Worm (Caenorhabditis elegans) whole organism, young adult: ENCODE measurements around the gene ifb-1.
A peak's percentile ranks its signal among the peaks of the same experiment; 100 is the strongest.

Experiments
- B0035.1 ChIP-seq: sonication (generic microtip); optimal IDR thresholded peaks from 2 replicates; lab custom pipeline; 2016; ENCODE audit warnings: missing genetic modification characterization, mild to moderate bottlenecking, missing compliant biosample characterization, missing genotype, missing genetic modification reagents
- B0261.1 ChIP-seq: sonication (generic microtip); optimal IDR thresholded peaks from 2 replicates; lab custom pipeline; 2016; ENCODE audit warnings: mild to moderate bottlenecking, missing genetic modification characterization, moderate library complexity, missing compliant biosample characterization
- C17E4.6 ChIP-seq: fragments of 200-800 bp; sonication (Bioruptor generic); IDR thresholded peaks from 2 replicates; pipeline ENCODE4 v1.3.6; 2022; ENCODE audit warnings: missing genetic modification reagents, missing genetic modification characterization, missing compliant biosample characterization
- F10E7.11 ChIP-seq: sonication (generic microtip); optimal IDR thresholded peaks from 2 replicates; lab custom pipeline; 2017; ENCODE audit warnings: mild to moderate bottlenecking, missing genetic modification characterization, moderate library complexity, missing compliant biosample characterization
- F37B4.10 ChIP-seq: fragments of 200-800 bp; sonication (Bioruptor generic); IDR thresholded peaks from 2 replicates; pipeline ENCODE4 v1.3.6; 2022; ENCODE audit warnings: missing genetic modification characterization, missing compliant biosample characterization
- F52B5.7 ChIP-seq: sonication (generic microtip); optimal IDR thresholded peaks from 2 replicates; lab custom pipeline; 2016; ENCODE audit warnings: mild to moderate bottlenecking, missing genetic modification characterization, missing compliant biosample characterization
- F57A8.1 ChIP-seq: fragments of 200-800 bp; sonication (Bioruptor generic); optimal IDR thresholded peaks from 2 replicates; lab custom pipeline; 2018; ENCODE audit warnings: mild to moderate bottlenecking, missing genetic modification characterization, moderate library complexity, missing compliant biosample characterization
- F57C9.4 ChIP-seq: sonication (generic microtip); optimal IDR thresholded peaks from 2 replicates; lab custom pipeline; 2017; ENCODE audit warnings: mild to moderate bottlenecking, missing genetic modification characterization, missing compliant biosample characterization
- K12H6.12 ChIP-seq: fragments of 200-800 bp; sonication (Bioruptor generic); optimal IDR thresholded peaks from 2 replicates; lab custom pipeline; 2018; ENCODE audit warnings: mild to moderate bottlenecking, missing genetic modification characterization, missing compliant biosample characterization
- T07F8.4 ChIP-seq: sonication (generic microtip); optimal IDR thresholded peaks from 2 replicates; lab custom pipeline; 2016; ENCODE audit warnings: mild to moderate bottlenecking, missing genetic modification characterization, moderate library complexity, missing compliant biosample characterization
- Y56A3A.18 ChIP-seq: fragments of 200-800 bp; sonication (Bioruptor generic); IDR thresholded peaks from 2 replicates; pipeline ENCODE4 v1.3.6; 2022; ENCODE audit warnings: missing genetic modification reagents, missing genetic modification characterization, missing compliant biosample characterization
- Y79H2A.3 ChIP-seq: fragments of 200-800 bp; sonication (Bioruptor generic); conservative IDR thresholded peaks from 2 replicates; pipeline ENCODE4 v1.3.6; 2022; ENCODE audit warnings: missing genetic modification reagents, missing genetic modification characterization, missing compliant biosample characterization
- akir-1 ChIP-seq: fragments of 200-800 bp; sonication (Bioruptor generic); optimal IDR thresholded peaks from 2 replicates; lab custom pipeline; 2018; ENCODE audit warnings: mild to moderate bottlenecking, missing genetic modification characterization, moderate library complexity, missing compliant biosample characterization
- aptf-3 ChIP-seq: fragments of 200-800 bp; sonication (Bioruptor generic); IDR thresholded peaks from 2 replicates; pipeline ENCODE4 v1.3.6; 2022; ENCODE audit warnings: missing genetic modification characterization, missing compliant biosample characterization
- attf-5 ChIP-seq: fragments of 200-800 bp; sonication (Bioruptor generic); optimal IDR thresholded peaks from 2 replicates; lab custom pipeline; 2018; ENCODE audit warnings: mild to moderate bottlenecking, missing genetic modification characterization, missing compliant biosample characterization
- bed-1 ChIP-seq: fragments of 200-800 bp; sonication (Bioruptor generic); IDR thresholded peaks from 2 replicates; pipeline ENCODE4 v1.3.6; 2022; ENCODE audit warnings: missing genetic modification reagents, missing genetic modification characterization, missing compliant biosample characterization
- cebp-1 ChIP-seq, 2 experiments: fragments of 200-800 bp in 1 of 2; sonication (Bioruptor generic) in 1 of 2; sonication (generic microtip) in 1 of 2; IDR thresholded peaks in 1 of 2; optimal IDR thresholded peaks in 1 of 2; 2 replicates each; pipeline versions ENCODE4 v1.3.6 to Lab custom; 2017 to 2022; ENCODE audit warnings: missing compliant biosample characterization in 2 of 2, missing genetic modification characterization in 2 of 2, mild to moderate bottlenecking in 1 of 2, missing genetic modification reagents in 1 of 2, moderate library complexity in 1 of 2
- ceh-100 ChIP-seq: fragments of 200-800 bp; sonication (Bioruptor generic); IDR thresholded peaks from 2 replicates; pipeline ENCODE4 v1.3.6; 2022; ENCODE audit warnings: missing genetic modification reagents, missing genetic modification characterization, missing compliant biosample characterization
- ceh-58 ChIP-seq: fragments of 200-800 bp; sonication (Bioruptor generic); IDR thresholded peaks from 2 replicates; pipeline ENCODE4 v1.3.6; 2022; ENCODE audit warnings: missing genetic modification characterization, missing compliant biosample characterization
- dox-1 ChIP-seq: fragments of 200-800 bp; sonication (Bioruptor generic); IDR thresholded peaks from 2 replicates; pipeline ENCODE4 v1.3.6; 2022; ENCODE audit warnings: missing genetic modification reagents, missing genetic modification characterization, missing compliant biosample characterization
- ets-4 ChIP-seq: fragments of 200-800 bp; sonication (Bioruptor generic); optimal IDR thresholded peaks from 2 replicates; lab custom pipeline; 2018; ENCODE audit warnings: mild to moderate bottlenecking, missing genetic modification characterization, missing compliant biosample characterization
- hlh-12 ChIP-seq: sonication (generic microtip); optimal IDR thresholded peaks from 2 replicates; lab custom pipeline; 2016; ENCODE audit warnings: missing genetic modification characterization, missing compliant biosample characterization
- hlh-26 ChIP-seq: fragments of 200-800 bp; sonication (Bioruptor generic); conservative IDR thresholded peaks from 2 replicates; pipeline ENCODE4 v1.3.6; 2022; ENCODE audit warnings: missing genetic modification reagents, missing genetic modification characterization, missing compliant biosample characterization
- hsf-1 ChIP-seq: fragments of 200-800 bp; sonication (Bioruptor generic); IDR thresholded peaks from 2 replicates; pipeline ENCODE4 v1.3.6; 2022; ENCODE audit warnings: missing genetic modification reagents, missing genetic modification characterization, missing compliant biosample characterization
- let-607 ChIP-seq, 2 experiments: fragments of 200-800 bp in 1 of 2; sonication (Bioruptor generic) in 1 of 2; sonication (generic microtip) in 1 of 2; optimal IDR thresholded peaks; 2 replicates each; lab custom pipeline; 2016 to 2018; ENCODE audit warnings: mild to moderate bottlenecking in 2 of 2, missing compliant biosample characterization in 2 of 2, missing genetic modification characterization in 2 of 2, moderate library complexity in 2 of 2, missing genotype in 1 of 2
- lsl-1 ChIP-seq: fragments of 200-800 bp; sonication (Bioruptor generic); optimal IDR thresholded peaks from 2 replicates; lab custom pipeline; 2018; ENCODE audit warnings: mild to moderate bottlenecking, missing genetic modification characterization, moderate library complexity, missing compliant biosample characterization
- lsy-27 ChIP-seq: sonication (generic microtip); optimal IDR thresholded peaks from 2 replicates; lab custom pipeline; 2017; ENCODE audit warnings: missing genetic modification characterization, mild to moderate bottlenecking, missing compliant biosample characterization, antibody characterized with exemption, missing genotype, borderline replicate concordance; ENCODE audit not compliant: insufficient read depth
- madf-3 ChIP-seq: fragments of 200-800 bp; sonication (Bioruptor generic); IDR thresholded peaks from 2 replicates; pipeline ENCODE4 v1.3.6; 2022; ENCODE audit warnings: missing genetic modification reagents, missing genetic modification characterization, missing compliant biosample characterization
- madf-6 ChIP-seq: fragments of 200-800 bp; sonication (Bioruptor generic); IDR thresholded peaks from 2 replicates; pipeline ENCODE4 v1.3.6; 2022; ENCODE audit warnings: missing genetic modification reagents, missing genetic modification characterization, missing compliant biosample characterization
- mes-4 ChIP-seq: sonication (generic microtip); optimal IDR thresholded peaks from 2 replicates; lab custom pipeline; 2016; ENCODE audit warnings: missing genotype, missing genetic modification characterization, missing compliant biosample characterization
- mxl-1 ChIP-seq: sonication (generic microtip); optimal IDR thresholded peaks from 2 replicates; lab custom pipeline; 2016; ENCODE audit warnings: missing genetic modification characterization, missing compliant biosample characterization
- nhr-120 ChIP-seq: fragments of 200-800 bp; sonication (Bioruptor generic); IDR thresholded peaks from 2 replicates; pipeline ENCODE4 v1.3.6; 2022; ENCODE audit warnings: missing genetic modification characterization, missing compliant biosample characterization
- nhr-80 ChIP-seq: sonication (generic microtip); optimal IDR thresholded peaks from 2 replicates; lab custom pipeline; 2016; ENCODE audit warnings: missing genetic modification characterization, missing compliant biosample characterization
- pha-4 ChIP-seq: fragments of 150-350 bp; sonication (generic microtip); optimal IDR thresholded peaks from 2 replicates; lab custom pipeline; 2014; ENCODE audit warnings: missing biosample characterization, missing genetic modification reagents, missing genetic modification characterization
- rcor-1 ChIP-seq: fragments of 200-800 bp; sonication (Bioruptor generic); IDR thresholded peaks from 2 replicates; pipeline ENCODE4 v1.3.6; 2022; ENCODE audit warnings: missing genetic modification reagents, missing genetic modification characterization, missing compliant biosample characterization
- snpc-1.1 ChIP-seq: sonication (generic microtip); optimal IDR thresholded peaks from 2 replicates; lab custom pipeline; 2017; ENCODE audit warnings: missing genetic modification characterization, mild to moderate bottlenecking, missing compliant biosample characterization, antibody characterized with exemption, moderate library complexity, missing genotype, missing genetic modification reagents; ENCODE audit not compliant: insufficient read depth
- snpc-1.3 ChIP-seq: sonication (generic microtip); optimal IDR thresholded peaks from 2 replicates; lab custom pipeline; 2017; ENCODE audit warnings: missing genetic modification characterization, mild to moderate bottlenecking, missing compliant biosample characterization, antibody characterized with exemption, moderate library complexity, missing genotype, missing genetic modification reagents; ENCODE audit not compliant: insufficient read depth
- snpc-3.4 ChIP-seq: sonication (generic microtip); optimal IDR thresholded peaks from 2 replicates; lab custom pipeline; 2017; ENCODE audit warnings: missing genetic modification characterization, mild to moderate bottlenecking, missing compliant biosample characterization, antibody characterized with exemption, moderate library complexity, missing genotype, missing genetic modification reagents
- snpc-4 ChIP-seq, 5 experiments: fragments of 150-350 bp in 1 of 5; sonication (generic microtip) in 4 of 5; optimal IDR thresholded peaks; 2 replicates each; lab custom pipeline; 2014 to 2018; ENCODE audit warnings: missing genetic modification characterization in 5 of 5, missing biosample characterization in 3 of 5, antibody characterized with exemption in 2 of 5, mild to moderate bottlenecking in 2 of 5, missing compliant biosample characterization in 2 of 5, missing genotype in 2 of 5, moderate library complexity in 2 of 5, missing genetic modification reagents in 1 of 5
- tlf-1 ChIP-seq: fragments of 200-800 bp; sonication (Bioruptor generic); optimal IDR thresholded peaks from 2 replicates; lab custom pipeline; 2018; ENCODE audit warnings: mild to moderate bottlenecking, missing genetic modification characterization, missing compliant biosample characterization
- unc-130 ChIP-seq: sonication (generic microtip); optimal IDR thresholded peaks from 2 replicates; lab custom pipeline; 2016; ENCODE audit warnings: missing genetic modification reagents, missing genetic modification characterization, missing compliant biosample characterization
- ztf-18 ChIP-seq: sonication (generic microtip); optimal IDR thresholded peaks from 2 replicates; lab custom pipeline; 2016; ENCODE audit warnings: missing genotype, mild to moderate bottlenecking, missing genetic modification characterization, missing compliant biosample characterization
- ztf-25 ChIP-seq: fragments of 200-800 bp; sonication (Bioruptor generic); IDR thresholded peaks from 2 replicates; pipeline ENCODE4 v1.3.6; 2022; ENCODE audit warnings: missing genetic modification reagents, missing genetic modification characterization, missing compliant biosample characterization
- ztf-28 ChIP-seq: fragments of 200-800 bp; sonication (Bioruptor generic); IDR thresholded peaks from 2 replicates; pipeline ENCODE4 v1.3.6; 2022; ENCODE audit warnings: missing genetic modification reagents, missing genetic modification characterization, missing compliant biosample characterization
- ztf-3 ChIP-seq: fragments of 200-800 bp; sonication (Bioruptor generic); optimal IDR thresholded peaks from 2 replicates; lab custom pipeline; 2018; ENCODE audit warnings: mild to moderate bottlenecking, missing genetic modification characterization, missing compliant biosample characterization
- ztf-6 ChIP-seq: fragments of 200-800 bp; sonication (Bioruptor generic); IDR thresholded peaks from 2 replicates; pipeline ENCODE4 v1.3.6; 2022; ENCODE audit warnings: missing genetic modification reagents, missing genetic modification characterization, missing compliant biosample characterization

The ifb-1 gene

ce11 chrII:5772547-5773142 is 7.2 kb downstream of the ifb-1 start (continued):
- peak; percentile 13 for TF ChIP-seq K12H6.12 (tag; lab: Kevin White, UChicago)
- TF ChIP-seq rcor-1 (GFP tag; lab: Robert Waterston, UW), result peak; percentile 64
- peak; percentile 47; the same call in 1 of the 2 replicates for TF ChIP-seq Y79H2A.3 (GFP tag; lab: Robert Waterston, UW)
- TF ChIP-seq ztf-28 (GFP tag; lab: Robert Waterston, UW), result 0 out of 2 replicates have a peak, but pooled peaks have one; percentile 50
- TF ChIP-seq hlh-12 (tag; lab: Kevin White, UChicago), result no peak
- TF ChIP-seq aptf-3, result no peak
- TF ChIP-seq dox-1, result peak; percentile 73
- peak; percentile 90 for TF ChIP-seq B0261.1 (tag; lab: Kevin White, UChicago)
- peak; percentile 7 for TF ChIP-seq tlf-1
- no peak for TF ChIP-seq let-607 (tag; optimal IDR thresholded peaks at IDR 0.05; lab: Kevin White, UChicago)
- TF ChIP-seq ceh-100 (GFP tag; lab: Robert Waterston, UW), result 0 out of 2 replicates have a peak, but pooled peaks have one; percentile 27
- no peak for TF ChIP-seq ets-4 (GFP tag; lab: Kevin White, UChicago)
- TF ChIP-seq bed-1 (GFP tag; lab: Robert Waterston, UW), result no peak
- peak; percentile 37 for TF ChIP-seq T07F8.4 (tag; lab: Kevin White, UChicago)
- no peak for TF ChIP-seq nhr-120 (GFP tag; lab: Robert Waterston, UW)
- peak; percentile 73; the same call in 1 of the 2 replicates for TF ChIP-seq ztf-6
- no peak for TF ChIP-seq mes-4 (tag; lab: Kevin White, UChicago)
- TF ChIP-seq pha-4 (tag; lab: Kevin White, UChicago), result no peak
- no peak for TF ChIP-seq snpc-3.4 (tag; lab: Kevin White, UChicago)
- TF ChIP-seq ztf-25 (GFP tag; lab: Robert Waterston, UW), result no peak
- no peak for TF ChIP-seq hlh-26 (GFP tag; lab: Robert Waterston, UW)
- peak; percentile 58 for TF ChIP-seq ztf-18 (tag; lab: Kevin White, UChicago)
- no peak for TF ChIP-seq lsl-1 (GFP tag; lab: Kevin White, UChicago)
- no peak for TF ChIP-seq F10E7.11
- TF ChIP-seq nhr-80 (tag; lab: Kevin White, UChicago), result no peak
- no peak for TF ChIP-seq B0035.1 (tag; lab: Kevin White, UChicago)
- no peak for TF ChIP-seq ceh-58 (GFP tag; lab: Robert Waterston, UW)
- no peak for TF ChIP-seq hsf-1
- TF ChIP-seq cebp-1 (GFP tag; IDR thresholded peaks at IDR 0.05; lab: Robert Waterston, UW), result no peak
- TF ChIP-seq cebp-1 (tag; optimal IDR thresholded peaks at IDR 0.05; lab: Kevin White, UChicago), result no peak
- TF ChIP-seq akir-1 (GFP tag; lab: Kevin White, UChicago), result no peak
- peak; percentile 20 for TF ChIP-seq snpc-1.3 (tag; lab: Kevin White, UChicago)
- no peak for TF ChIP-seq F37B4.10 (GFP tag; lab: Robert Waterston, UW)
- no peak for TF ChIP-seq snpc-1.1 (tag; lab: Kevin White, UChicago)
- no peak for TF ChIP-seq unc-130
- TF ChIP-seq Y56A3A.18, result peak; percentile 55; the same call in 1 of the 2 replicates
- TF ChIP-seq lsy-27 (tag; lab: Kevin White, UChicago), result no peak
- TF ChIP-seq snpc-4 (GFP tag; optimal IDR thresholded peaks at IDR 0.05; lab: Kevin White, UChicago), result no peak
- peak in 3 of 4 experiments; percentile 0 to 70 (median 62) for TF ChIP-seq snpc-4 (tag; optimal IDR thresholded peaks at IDR 0.05; lab: Kevin White, UChicago)
- TF ChIP-seq F52B5.7 (tag; lab: Kevin White, UChicago), result peak; percentile 12
- no peak for TF ChIP-seq ztf-3 (GFP tag; lab: Kevin White, UChicago)
- TF ChIP-seq C17E4.6 (GFP tag; lab: Robert Waterston, UW), result no peak
- TF ChIP-seq F57A8.1 (GFP tag; lab: Kevin White, UChicago), result no peak
- TF ChIP-seq mxl-1 (tag; lab: Kevin White, UChicago), result peak; percentile 30
- TF ChIP-seq F57C9.4, result no peak
- TF ChIP-seq madf-6 (GFP tag; lab: Robert Waterston, UW), result peak; percentile 57
- 0 out of 2 replicates have a peak, but pooled peaks have one; percentile 55 for TF ChIP-seq madf-3 (GFP tag; lab: Robert Waterston, UW)
- peak; percentile 35 for TF ChIP-seq attf-5 (GFP tag; lab: Kevin White, UChicago)
